Fruit fly (Drosophila melanogaster) whole organism, embryonic: ENCODE measurements around the gene Send1.

Experiments used
- Atf6 ChIP-seq: fragments of 200-800 bp; sonication (Bioruptor generic); IDR thresholded peaks from 2 replicates; pipeline ENCODE4 v1.3.6; 2022; ENCODE audit warnings: missing biosample characterization, missing genetic modification characterization
- CG14667 ChIP-seq: fragments of 200-800 bp; sonication (Bioruptor generic); IDR thresholded peaks from 2 replicates; pipeline ENCODE4 v1.3.6; 2022; ENCODE audit warnings: missing biosample characterization, missing genetic modification characterization
- CG1603 ChIP-seq: fragments of 200-800 bp; sonication (Bioruptor generic); optimal IDR thresholded peaks from 2 replicates; lab custom pipeline; 2019; ENCODE audit warnings: missing biosample characterization, mild to moderate bottlenecking, missing genetic modification characterization, moderate library complexity
- CG2202 ChIP-seq: fragments of 200-800 bp; sonication (Bioruptor generic); optimal IDR thresholded peaks from 2 replicates; lab custom pipeline; 2018; ENCODE audit warnings: missing biosample characterization, mild to moderate bottlenecking, missing genetic modification characterization
- CG2712 ChIP-seq: fragments of 200-800 bp; optimal IDR thresholded peaks from 3 replicates; lab custom pipeline; 2019; ENCODE audit warnings: missing biosample characterization, mild to moderate bottlenecking, missing genetic modification characterization, moderate library complexity
- CG31388 ChIP-seq: fragments of 200-800 bp; sonication (Bioruptor generic); optimal IDR thresholded peaks from 2 replicates; lab custom pipeline; 2016; ENCODE audit warnings: missing biosample characterization, missing genetic modification characterization
- CG3163 ChIP-seq: fragments of 200-800 bp; sonication (Bioruptor generic); optimal IDR thresholded peaks from 3 replicates; lab custom pipeline; 2016; ENCODE audit warnings: missing biosample characterization, missing genetic modification characterization
- CG4707 ChIP-seq: fragments of 200-800 bp; sonication (Bioruptor generic); optimal IDR thresholded peaks from 2 replicates; lab custom pipeline; 2018; ENCODE audit warnings: missing biosample characterization, mild to moderate bottlenecking, missing genetic modification characterization, moderate library complexity
- CG6254 ChIP-seq: fragments of 200-800 bp; sonication (Bioruptor generic); optimal IDR thresholded peaks from 3 replicates; lab custom pipeline; 2017; ENCODE audit warnings: mild to moderate bottlenecking, missing biosample characterization, missing genetic modification reagents, missing genetic modification characterization
- CG6272 ChIP-seq: fragments of 200-800 bp; sonication (Bioruptor generic); IDR thresholded peaks from 2 replicates; pipeline ENCODE4 v1.3.6; 2022; ENCODE audit warnings: missing biosample characterization, missing genetic modification characterization
- CG6791 ChIP-seq: fragments of 200-800 bp; sonication (Bioruptor generic); IDR thresholded peaks from 3 replicates; pipeline ENCODE4 v1.3.6; 2022; ENCODE audit warnings: missing biosample characterization, missing genetic modification characterization; ENCODE audit not compliant: partially characterized antibody
- CG8281 ChIP-seq: fragments of 200-800 bp; sonication (Bioruptor generic); optimal IDR thresholded peaks from 2 replicates; lab custom pipeline; 2018; ENCODE audit warnings: missing biosample characterization, mild to moderate bottlenecking, missing genetic modification characterization, moderate library complexity
- CG8765 ChIP-seq: fragments of 200-800 bp; sonication (Bioruptor generic); IDR thresholded peaks from 2 replicates; pipeline ENCODE4 v1.3.6; 2022; ENCODE audit warnings: missing biosample characterization, missing genetic modification characterization
- CG9609 ChIP-seq: fragments of 200-800 bp; sonication (Bioruptor generic); optimal IDR thresholded peaks from 3 replicates; lab custom pipeline; 2016; ENCODE audit warnings: missing biosample characterization, missing genetic modification characterization
- CG9797 ChIP-seq: fragments of 200-800 bp; sonication (Bioruptor generic); optimal IDR thresholded peaks from 3 replicates; lab custom pipeline; 2018; ENCODE audit warnings: missing biosample characterization, mild to moderate bottlenecking, missing genetic modification characterization
- CHES-1-like ChIP-seq: fragments of 200-800 bp; sonication (Bioruptor generic); optimal IDR thresholded peaks from 2 replicates; lab custom pipeline; 2016; ENCODE audit warnings: missing biosample characterization, missing genetic modification characterization
- Doc2 ChIP-seq: fragments of 200-800 bp; sonication (Bioruptor generic); IDR thresholded peaks from 2 replicates; pipeline ENCODE4 v1.3.6; 2022; ENCODE audit warnings: missing biosample characterization, missing genetic modification characterization
- Eip74EF ChIP-seq, 2 experiments: fragments of 200-800 bp in 1 of 2; fragments of >200 bp in 1 of 2; sonication (Bioruptor generic) in 1 of 2; optimal IDR thresholded peaks; 2 replicates each; lab custom pipeline; 2017 to 2019; ENCODE audit warnings: missing biosample characterization in 2 of 2, missing genetic modification characterization in 2 of 2, mild to moderate bottlenecking in 1 of 2, moderate library complexity in 1 of 2
- Hmx ChIP-seq: fragments of 200-800 bp; sonication (Bioruptor generic); optimal IDR thresholded peaks from 2 replicates; lab custom pipeline; 2016; ENCODE audit warnings: missing biosample characterization, missing genetic modification characterization
- Jarid2 ChIP-seq: fragments of 200-800 bp; sonication (Bioruptor generic); optimal IDR thresholded peaks from 3 replicates; lab custom pipeline; 2017; ENCODE audit warnings: mild to moderate bottlenecking, missing biosample characterization, missing genetic modification reagents, missing genetic modification characterization
- Kr ChIP-seq: fragments of 200-800 bp; sonication (Bioruptor generic); optimal IDR thresholded peaks from 2 replicates; lab custom pipeline; 2017; ENCODE audit warnings: missing biosample characterization, mild to moderate bottlenecking, missing genetic modification characterization
- NC2β ChIP-seq: fragments of 200-800 bp; sonication (Bioruptor generic); optimal IDR thresholded peaks from 2 replicates; lab custom pipeline; 2016; ENCODE audit warnings: missing biosample characterization, missing genetic modification characterization
- NK7.1 ChIP-seq: fragments of 200-800 bp; sonication (Bioruptor generic); optimal IDR thresholded peaks from 3 replicates; lab custom pipeline; 2016; ENCODE audit warnings: missing biosample characterization, missing genetic modification characterization
- Nf-YA ChIP-seq: fragments of 200-800 bp; sonication (Bioruptor generic); IDR thresholded peaks from 2 replicates; pipeline ENCODE4 v1.3.6; 2022; ENCODE audit warnings: missing biosample characterization, missing genetic modification characterization
- Ravus ChIP-seq: fragments of 200-800 bp; sonication (Bioruptor generic); IDR thresholded peaks from 2 replicates; pipeline ENCODE4 v1.3.6; 2022; ENCODE audit warnings: missing biosample characterization, missing genetic modification characterization
- Sry-δ ChIP-seq: fragments of 200-800 bp; sonication (Bioruptor generic); optimal IDR thresholded peaks from 2 replicates; lab custom pipeline; 2016; ENCODE audit warnings: missing biosample characterization, missing genetic modification characterization
- ab ChIP-seq: fragments of 200-800 bp; sonication (Bioruptor generic); optimal IDR thresholded peaks from 2 replicates; lab custom pipeline; 2016; ENCODE audit warnings: missing biosample characterization, missing genetic modification characterization
- ara ChIP-seq: fragments of 200-800 bp; sonication (Bioruptor generic); IDR thresholded peaks from 2 replicates; pipeline ENCODE4 v1.3.6; 2022; ENCODE audit warnings: missing biosample characterization, missing genetic modification characterization
- ase ChIP-seq: fragments of 200-800 bp; sonication (Bioruptor generic); IDR thresholded peaks from 3 replicates; pipeline ENCODE4 v1.3.6; 2022; ENCODE audit warnings: missing biosample characterization, missing genetic modification characterization
- ash1 ChIP-seq: fragments of 200-800 bp; sonication (Bioruptor generic); optimal IDR thresholded peaks from 2 replicates; lab custom pipeline; 2018; ENCODE audit warnings: missing biosample characterization, mild to moderate bottlenecking, missing genetic modification characterization
- crp ChIP-seq, 2 experiments: fragments of 200-800 bp; sonication (Bioruptor generic); optimal IDR thresholded peaks; 2 replicates in 1 of 2; 3 replicates in 1 of 2; lab custom pipeline; 2017; ENCODE audit warnings: missing biosample characterization in 2 of 2, missing genetic modification characterization in 2 of 2, mild to moderate bottlenecking in 1 of 2, moderate library complexity in 1 of 2
- emc ChIP-seq: fragments of 200-800 bp; sonication (Bioruptor generic); optimal IDR thresholded peaks from 2 replicates; lab custom pipeline; 2016; ENCODE audit warnings: missing biosample characterization, missing genetic modification characterization
- exex ChIP-seq: fragments of 200-800 bp; sonication (Bioruptor generic); optimal IDR thresholded peaks from 4 replicates; lab custom pipeline; 2018; ENCODE audit warnings: missing biosample characterization, mild to moderate bottlenecking, missing genetic modification characterization, moderate library complexity
- grn ChIP-seq: fragments of 200-800 bp; sonication (Bioruptor generic); optimal IDR thresholded peaks from 3 replicates; lab custom pipeline; 2017; ENCODE audit warnings: missing biosample characterization, missing genetic modification characterization
- inv ChIP-seq: fragments of 200-800 bp; sonication (Bioruptor generic); IDR thresholded peaks from 2 replicates; pipeline ENCODE4 v1.3.6; 2022; ENCODE audit warnings: missing biosample characterization, missing genetic modification characterization; ENCODE audit not compliant: partially characterized antibody
- lov ChIP-seq, 2 experiments: fragments of 200-800 bp in 1 of 2; fragments of >200 bp in 1 of 2; sonication (Bioruptor generic) in 1 of 2; IDR thresholded peaks in 1 of 2; optimal IDR thresholded peaks in 1 of 2; 2 replicates in 1 of 2; 3 replicates in 1 of 2; pipeline versions ENCODE4 v1.3.6 to Lab custom; 2017 to 2022; ENCODE audit warnings: missing biosample characterization in 1 of 2, missing genetic modification characterization in 1 of 2
- nerfin-1 ChIP-seq: fragments of 200-800 bp; sonication (Bioruptor generic); optimal IDR thresholded peaks from 3 replicates; lab custom pipeline; 2019; ENCODE audit warnings: missing biosample characterization, mild to moderate bottlenecking, missing genetic modification characterization, moderate library complexity
- otp ChIP-seq: fragments of 200-800 bp; sonication (Bioruptor generic); IDR thresholded peaks from 3 replicates; pipeline ENCODE4, ENCODE4 v1.3.6; 2022; ENCODE audit warnings: missing biosample characterization, missing genetic modification characterization
- p53 ChIP-seq: fragments of 200-800 bp; sonication (Bioruptor generic); optimal IDR thresholded peaks from 2 replicates; lab custom pipeline; 2016; ENCODE audit warnings: missing biosample characterization, missing genetic modification characterization
- pan ChIP-seq, 4 experiments: fragments of >200 bp in 3 of 4; fragments of 200-800 bp in 1 of 4; sonication (Bioruptor generic) in 1 of 4; optimal IDR thresholded peaks in 3 of 4; IDR thresholded peaks in 1 of 4; 2 replicates each; pipeline versions ENCODE4 v1.3.6 to Lab custom; 2017 to 2022; ENCODE audit warnings: missing biosample characterization in 2 of 4, missing genetic modification characterization in 2 of 4, mixed read lengths in 1 of 4
- pho ChIP-seq: fragments of 200-800 bp; sonication (Bioruptor generic); optimal IDR thresholded peaks from 2 replicates; lab custom pipeline; 2016; ENCODE audit warnings: missing biosample characterization, missing genetic modification characterization
- phol ChIP-seq: fragments of 200-800 bp; sonication (Bioruptor generic); optimal IDR thresholded peaks from 3 replicates; lab custom pipeline; 2018; ENCODE audit warnings: missing biosample characterization, mild to moderate bottlenecking, missing genetic modification characterization, moderate library complexity
- scrt ChIP-seq: fragments of 200-800 bp; sonication (Bioruptor generic); optimal IDR thresholded peaks from 2 replicates; lab custom pipeline; 2018; ENCODE audit warnings: missing biosample characterization, mild to moderate bottlenecking, missing genetic modification characterization, moderate library complexity
- sens ChIP-seq: fragments of 200-800 bp; sonication (Bioruptor generic); peaks from one replicate; lab custom pipeline; 2016; ENCODE audit warnings: missing biosample characterization, missing genetic modification characterization
- ssp ChIP-seq: fragments of 200-800 bp; sonication (Bioruptor generic); IDR thresholded peaks from 2 replicates; pipeline ENCODE4 v1.3.6; 2022; ENCODE audit warnings: missing biosample characterization, missing genetic modification characterization
- tgo ChIP-seq: fragments of 200-800 bp; sonication (Bioruptor generic); IDR thresholded peaks from 3 replicates; pipeline ENCODE4 v1.3.6; 2022; ENCODE audit warnings: missing biosample characterization, missing genetic modification characterization
- ttk ChIP-seq: fragments of 200-800 bp; sonication (Bioruptor generic); IDR thresholded peaks from 2 replicates; pipeline ENCODE4 v2.1.2; 2022; ENCODE audit warnings: missing biosample characterization, missing genetic modification characterization
- twi ChIP-seq: fragments of 200-800 bp; optimal IDR thresholded peaks from 2 replicates; lab custom pipeline; 2019; ENCODE audit warnings: missing biosample characterization, mild to moderate bottlenecking, missing genetic modification characterization, moderate library complexity
- tx ChIP-seq: fragments of 200-800 bp; sonication (Bioruptor generic); optimal IDR thresholded peaks from 2 replicates; lab custom pipeline; 2016; ENCODE audit warnings: missing biosample characterization, missing genetic modification characterization
- wek ChIP-seq: fragments of 200-800 bp; sonication (Bioruptor generic); optimal IDR thresholded peaks from 3 replicates; lab custom pipeline; 2018; ENCODE audit warnings: missing biosample characterization, mild to moderate bottlenecking, missing genetic modification characterization, moderate library complexity

Send1 gene

DNA sequence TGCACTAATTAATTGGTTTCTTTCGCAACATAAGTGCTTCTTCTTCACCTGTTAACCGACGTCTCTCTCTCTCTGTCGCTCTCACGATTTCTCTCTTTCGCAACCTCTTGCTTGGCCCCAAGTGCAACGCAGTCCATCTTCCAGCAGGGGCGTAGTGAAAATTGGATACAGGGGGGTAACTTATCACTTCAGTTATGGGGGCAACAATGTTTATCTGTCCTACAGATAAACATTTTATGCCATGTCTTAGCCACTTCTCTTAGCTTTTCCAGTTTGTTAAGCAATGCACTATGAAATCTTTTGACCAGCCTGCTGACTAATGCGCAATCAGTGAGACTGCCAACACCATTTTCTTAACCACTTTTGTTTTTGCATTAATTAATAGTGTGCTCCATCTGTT lies 27.5 kb downstream of the Send1 start (continued):
- no peak for TF ChIP-seq tx
- no peak for TF ChIP-seq Kr
- no peak for TF ChIP-seq Eip74EF (GFP tag; optimal IDR thresholded peaks at IDR 0.05; lab: Kevin White, UChicago)
- no peak for TF ChIP-seq pan (optimal IDR thresholded peaks at IDR 0.05; lab: Kevin White, UChicago)
- TF ChIP-seq pan (GFP tag; optimal IDR thresholded peaks at IDR 0.05 in 1 of 2, IDR thresholded peaks at IDR 0.05 in 1 of 2): peak in 1 of 2 experiments; percentile 63
- peak; percentile 55 for TF ChIP-seq Atf6 (GFP tag; lab: Robert Waterston, UW)
- TF ChIP-seq CG3163 (GFP tag; lab: Kevin White, UChicago): no peak
- no peak for TF ChIP-seq CG31388
- TF ChIP-seq p53 (GFP tag; lab: Kevin White, UChicago): no peak
- TF ChIP-seq CG14667 (GFP tag; lab: Robert Waterston, UW): no peak
- no peak for TF ChIP-seq CG9609
- TF ChIP-seq CG6791 (GFP tag; lab: Robert Waterston, UW): no peak
- TF ChIP-seq scrt (GFP tag; lab: Kevin White, UChicago): no peak
- TF ChIP-seq ase (GFP tag; lab: Robert Waterston, UW): peak; percentile 74; the same call in 2 of the 3 replicates
- peak; percentile 3 for TF ChIP-seq NC2β (GFP tag; lab: Kevin White, UChicago)
- peak; percentile 16 for TF ChIP-seq CG4707
- TF ChIP-seq CHES-1-like (GFP tag; lab: Kevin White, UChicago): peak; percentile 17
- TF ChIP-seq otp (GFP tag; lab: Robert Waterston, UW): peak; percentile 69; the same call in 2 of the 3 replicates
- peak; percentile 90 for TF ChIP-seq sens
- TF ChIP-seq Hmx (GFP tag; lab: Kevin White, UChicago): no peak
- TF ChIP-seq pho: peak; percentile 31
- peak; percentile 52; the same call in 2 of the 3 replicates for TF ChIP-seq tgo (GFP tag; lab: Robert Waterston, UW)
- TF ChIP-seq CG2202 (tag; lab: Kevin White, UChicago): no peak
- TF ChIP-seq lov (optimal IDR thresholded peaks at IDR 0.05; lab: Kevin White, UChicago): no peak
- peak; percentile 25; the same call in 1 of the 3 replicates for TF ChIP-seq lov (GFP tag; IDR thresholded peaks at IDR 0.05; lab: Robert Waterston, UW)
- TF ChIP-seq CG6272 (GFP tag; lab: Robert Waterston, UW): no peak
- TF ChIP-seq ssp: 0 out of 2 replicates have a peak, but pooled peaks have one; percentile 13
- no peak for TF ChIP-seq NK7.1 (GFP tag; lab: Kevin White, UChicago)
- TF ChIP-seq nerfin-1 (tag; lab: Kevin White, UChicago): no peak
- no peak for TF ChIP-seq inv (GFP tag; lab: Robert Waterston, UW)
- no peak for TF ChIP-seq CG6254 (GFP tag; lab: Kevin White, UChicago)
- peak; percentile 72 for TF ChIP-seq CG1603
- TF ChIP-seq CG8765 (GFP tag; lab: Robert Waterston, UW): no peak
- peak; percentile 40 for TF ChIP-seq wek (GFP tag; lab: Kevin White, UChicago)
- no peak for TF ChIP-seq ab
- TF ChIP-seq ash1 (GFP tag; lab: Kevin White, UChicago): no peak
- no peak for TF ChIP-seq emc (GFP tag; lab: Kevin White, UChicago)
- TF ChIP-seq Nf-YA (GFP tag; lab: Robert Waterston, UW): peak; percentile 29
- peak; percentile 71 for TF ChIP-seq ara
- TF ChIP-seq crp (GFP tag; optimal IDR thresholded peaks at IDR 0.05; lab: Kevin White, UChicago): no peak
- no peak for TF ChIP-seq Sry-δ (GFP tag; lab: Kevin White, UChicago)
- TF ChIP-seq CG8281 (tag; lab: Kevin White, UChicago): no peak
- no peak for TF ChIP-seq Ravus
- peak; percentile 51 for TF ChIP-seq phol (tag; lab: Kevin White, UChicago)
- no peak for TF ChIP-seq twi (tag; lab: Kevin White, UChicago)
- no peak for TF ChIP-seq Doc2 (GFP tag; lab: Robert Waterston, UW)
- peak; percentile 30 for TF ChIP-seq CG2712 (tag; lab: Kevin White, UChicago)
- no peak for TF ChIP-seq exex (tag; lab: Kevin White, UChicago)
- TF ChIP-seq Jarid2 (GFP tag; lab: Kevin White, UChicago): no peak
- peak; percentile 31; the same call in 1 of the 2 replicates for TF ChIP-seq ttk (GFP tag; lab: Robert Waterston, UW)
- TF ChIP-seq grn (GFP tag; lab: Kevin White, UChicago): no peak
- no peak for TF ChIP-seq CG9797 (GFP tag; lab: Kevin White, UChicago)
